Fruit fly (Drosophila melanogaster) S2 (cell line): ENCODE results near the gene CtsK1.

Source experiments
- CG8478 ChIP-seq: fragments of >200 bp; optimal IDR thresholded peaks from 2 replicates; lab custom pipeline; 2018
- CTCF ChIP-seq, 2 experiments: fragments of >200 bp; optimal IDR thresholded peaks; 2 replicates each; lab custom pipeline; 2018

DNA sequence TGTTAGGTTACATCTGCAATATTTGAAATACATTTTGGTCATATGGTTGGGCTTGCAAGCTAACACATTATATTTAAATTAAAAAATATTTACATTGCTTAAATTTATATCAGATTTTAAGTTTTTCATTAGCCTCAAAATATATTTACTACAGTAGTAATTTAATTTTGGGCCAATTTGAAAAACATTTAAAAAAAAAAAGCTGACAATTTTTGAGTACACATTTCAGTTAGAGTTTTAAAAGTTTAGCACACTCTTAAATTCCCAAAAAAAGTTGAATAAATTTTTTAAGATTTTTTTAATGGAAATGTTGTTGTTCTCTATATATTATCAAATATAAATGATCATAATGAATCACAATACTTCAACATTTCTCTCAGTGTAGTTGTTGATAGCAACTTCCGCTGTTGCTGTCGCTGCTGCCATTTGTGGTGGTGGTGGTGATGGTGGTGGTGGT is 36.8 kb upstream of the CtsK1 start:
- TF ChIP-seq CG8478 (lab: Kevin White, UChicago), result no peak
- no peak for TF ChIP-seq CTCF (optimal IDR thresholded peaks at IDR 0.05; lab: Kevin White, UChicago)
